Worm (Caenorhabditis elegans) whole organism, midembryonic: Measurements from ENCODE around the gene oac-30.

Source experiments
- T22C8.4 ChIP-seq: fragments of 200-800 bp; sonication (Bioruptor generic); IDR thresholded peaks from 2 replicates; pipeline ENCODE4 v1.3.6; 2022; ENCODE audit warnings: missing genetic modification characterization, missing compliant biosample characterization
- cog-1 ChIP-seq: sonication (generic microtip); optimal IDR thresholded peaks from 2 replicates; lab custom pipeline; 2016; ENCODE audit warnings: missing genetic modification characterization, missing compliant biosample characterization
- flt-1 ChIP-seq: fragments of 200-800 bp; sonication (Bioruptor generic); IDR thresholded peaks from 2 replicates; pipeline ENCODE4 v1.3.6; 2022; ENCODE audit warnings: missing genetic modification characterization, missing compliant biosample characterization
- klf-2 ChIP-seq: fragments of 200-800 bp; sonication (Bioruptor generic); conservative IDR thresholded peaks from 2 replicates; pipeline ENCODE4 v1.3.6; 2022; ENCODE audit warnings: missing genetic modification reagents, missing genetic modification characterization, missing compliant biosample characterization
- med-1 ChIP-seq: sonication (generic microtip); optimal IDR thresholded peaks from 2 replicates; lab custom pipeline; 2017; ENCODE audit warnings: missing genetic modification characterization, mild to moderate bottlenecking, missing compliant biosample characterization, antibody characterized with exemption, missing genetic modification reagents; ENCODE audit not compliant: insufficient read depth
- ref-1 ChIP-seq: fragments of 200-800 bp; sonication (Bioruptor generic); conservative IDR thresholded peaks from 2 replicates; pipeline ENCODE4 v1.3.6; 2022; ENCODE audit warnings: missing genetic modification reagents, missing genetic modification characterization, missing compliant biosample characterization
- tab-1 ChIP-seq: fragments of 200-800 bp; sonication (Bioruptor generic); IDR thresholded peaks from 2 replicates; pipeline ENCODE4 v1.3.6; 2022; ENCODE audit warnings: missing genetic modification characterization, missing compliant biosample characterization
- ztf-23 ChIP-seq: fragments of 200-800 bp; sonication (Bioruptor generic); IDR thresholded peaks from 2 replicates; pipeline ENCODE4 v1.3.6; 2022; ENCODE audit warnings: missing genetic modification reagents, missing genetic modification characterization, missing compliant biosample characterization
- ztf-29 ChIP-seq: fragments of 200-800 bp; sonication (Bioruptor generic); IDR thresholded peaks from 2 replicates; pipeline ENCODE4 v1.3.6; 2022; ENCODE audit warnings: missing genetic modification reagents, missing genetic modification characterization, missing compliant biosample characterization

The oac-30 gene

DNA sequence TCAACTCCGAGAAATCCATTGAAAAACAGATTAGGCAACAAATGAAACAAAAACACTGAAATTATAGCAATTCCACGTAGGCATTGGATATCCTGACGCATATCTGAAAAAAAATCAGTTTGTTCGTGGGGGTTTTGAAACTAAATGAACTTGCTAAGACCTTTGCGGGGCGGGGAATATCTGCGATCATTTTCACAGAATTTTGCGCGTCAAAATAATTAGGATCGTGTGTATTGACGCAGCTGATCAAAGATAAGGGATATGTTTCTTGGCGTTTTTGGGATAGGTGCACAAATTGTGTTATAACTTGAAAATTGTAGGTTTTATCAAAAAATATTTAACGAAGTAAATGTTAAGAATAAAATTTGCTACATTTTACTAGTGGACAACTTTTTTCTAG, at the start of gene oac-30:
Gene oac-30, minus strand, starts transcription at position 101 of the 400 bp plus-strand sequence.
- TF ChIP-seq med-1 (no peak), klf-2 (GFP tag; lab: Robert Waterston, UW) (no peak), cog-1 (tag; lab: Kevin White, UChicago) (no peak), tab-1 (GFP tag; lab: Robert Waterston, UW) (no peak), ztf-23 (GFP tag; lab: Robert Waterston, UW) (no peak), ztf-29 (no peak), flt-1 (GFP tag; lab: Robert Waterston, UW) (no peak)

DNA sequence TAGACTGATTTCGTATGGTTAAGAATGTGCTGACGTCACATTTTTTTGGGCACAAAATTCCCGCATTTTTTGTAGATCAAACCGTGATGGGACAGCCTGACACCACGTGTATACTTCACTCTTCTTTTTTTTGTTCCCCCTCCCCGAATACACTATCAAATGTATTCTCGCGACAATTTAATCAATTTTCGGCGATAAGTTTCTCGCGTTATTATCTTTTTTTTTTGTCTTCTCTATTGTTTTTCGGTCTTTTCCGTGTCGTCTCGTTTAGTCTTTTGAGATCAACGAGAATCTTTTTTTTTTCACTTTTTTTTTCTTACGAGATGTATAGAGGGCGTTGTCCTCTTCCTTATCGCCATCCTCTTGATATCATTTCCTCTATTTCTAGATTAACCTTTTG, 48.6 kb upstream of the oac-30 start:
- TF ChIP-seq ztf-23 (GFP tag; lab: Robert Waterston, UW): no peak
- no peak for TF ChIP-seq cog-1 (tag; lab: Kevin White, UChicago)
- TF ChIP-seq med-1: no peak
- TF ChIP-seq klf-2 (GFP tag; lab: Robert Waterston, UW): no peak
- TF ChIP-seq ref-1 (GFP tag; lab: Robert Waterston, UW): no peak
- no peak for TF ChIP-seq tab-1 (GFP tag; lab: Robert Waterston, UW)
- TF ChIP-seq flt-1 (GFP tag; lab: Robert Waterston, UW): no peak

DNA sequence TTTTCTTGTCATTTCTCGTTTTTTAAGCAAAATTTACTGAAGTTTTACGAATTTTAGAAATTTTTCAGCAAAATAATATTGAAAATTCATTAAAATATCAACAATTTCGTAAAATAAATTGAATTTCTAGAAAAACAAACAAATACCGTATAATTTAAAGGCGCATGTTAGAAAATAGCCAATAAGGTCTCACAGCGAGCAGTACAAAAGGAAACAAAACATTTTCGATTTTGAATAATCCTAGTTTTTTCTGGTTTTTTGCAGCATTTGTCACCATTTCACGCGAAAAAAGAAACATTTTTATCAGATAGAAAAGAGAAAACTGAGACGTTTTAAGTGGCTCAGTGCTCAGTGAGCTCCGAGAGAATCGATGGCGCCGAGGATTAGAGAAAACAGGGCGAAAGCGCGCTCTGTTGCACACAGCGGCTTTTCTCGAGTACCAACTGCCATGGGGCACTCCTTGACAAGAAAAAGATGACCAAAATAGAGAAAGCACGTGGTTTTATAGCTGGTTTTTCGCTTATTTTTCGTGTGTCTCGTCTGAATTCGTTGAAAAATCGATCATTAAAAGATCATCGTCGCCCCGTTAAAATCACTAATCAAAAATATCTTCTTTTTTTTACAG, 43.3 kb upstream of the oac-30 start, which contains the start of the genes alh-6 and fcho-1:
Gene alh-6, minus strand, starts transcription at position 242 of the 625 bp plus-strand sequence.
Gene fcho-1, plus strand, starts transcription at position 624 of the 625 bp plus-strand sequence.
- TF ChIP-seq ztf-23 (GFP tag; lab: Robert Waterston, UW) (no peak), tab-1 (GFP tag; lab: Robert Waterston, UW) (no peak), cog-1 (tag; lab: Kevin White, UChicago) (no peak)

DNA sequence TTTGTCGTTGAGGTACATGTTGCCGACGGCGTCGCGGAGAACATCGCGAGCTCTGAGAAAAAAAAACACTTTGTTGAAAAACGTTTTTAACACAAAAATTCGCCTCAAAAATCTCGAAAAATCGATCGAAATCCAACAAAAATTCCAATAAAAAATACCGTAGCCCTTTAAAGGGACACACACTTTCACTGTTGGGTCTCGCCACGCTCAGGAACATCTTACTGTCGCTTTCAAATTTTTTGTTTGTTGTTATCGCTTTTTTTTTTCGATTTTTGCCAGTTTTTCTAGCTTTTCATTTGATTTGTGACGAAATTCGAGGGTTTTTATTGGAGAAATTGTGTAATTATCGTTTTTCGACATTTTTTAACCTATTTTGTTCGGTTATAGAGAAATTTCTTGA, 39.9 kb upstream of the oac-30 start:
- TF ChIP-seq ztf-23 (GFP tag; lab: Robert Waterston, UW) (no peak), cog-1 (tag; lab: Kevin White, UChicago) (no peak), tab-1 (GFP tag; lab: Robert Waterston, UW) (no peak), flt-1 (GFP tag; lab: Robert Waterston, UW) (no peak), klf-2 (GFP tag; lab: Robert Waterston, UW) (no peak), ztf-29 (no peak), ref-1 (GFP tag; lab: Robert Waterston, UW) (no peak), med-1 (no peak), T22C8.4 (GFP tag; lab: Robert Waterston, UW) (no peak)

DNA sequence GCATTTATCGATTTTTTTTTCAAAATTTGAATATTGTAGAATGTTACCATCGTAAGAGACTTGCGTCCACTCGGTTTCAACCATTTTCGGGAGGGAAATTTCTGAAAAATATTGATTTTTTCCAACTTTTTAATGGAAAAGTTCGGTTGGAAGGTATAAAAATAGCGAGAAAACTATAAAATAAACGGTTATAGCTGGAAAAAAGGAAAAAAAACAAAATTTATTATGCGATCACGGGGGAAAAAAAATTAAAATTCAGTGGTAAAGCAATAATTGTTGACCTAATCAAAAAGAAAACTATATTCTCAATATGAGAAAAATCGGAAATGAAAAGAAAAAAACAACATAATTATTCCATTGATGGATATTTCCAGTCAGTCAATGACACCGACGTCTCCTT, 39.3 kb upstream of the oac-30 start, which contains the start of gene emc-2:
Gene emc-2, minus strand, starts transcription at position 101 of the 400 bp plus-strand sequence.
- TF ChIP-seq T22C8.4 (GFP tag; lab: Robert Waterston, UW) (0 out of 2 replicates have a peak, but pooled peaks have one; percentile 32), ref-1 (GFP tag; lab: Robert Waterston, UW) (no peak)

DNA sequence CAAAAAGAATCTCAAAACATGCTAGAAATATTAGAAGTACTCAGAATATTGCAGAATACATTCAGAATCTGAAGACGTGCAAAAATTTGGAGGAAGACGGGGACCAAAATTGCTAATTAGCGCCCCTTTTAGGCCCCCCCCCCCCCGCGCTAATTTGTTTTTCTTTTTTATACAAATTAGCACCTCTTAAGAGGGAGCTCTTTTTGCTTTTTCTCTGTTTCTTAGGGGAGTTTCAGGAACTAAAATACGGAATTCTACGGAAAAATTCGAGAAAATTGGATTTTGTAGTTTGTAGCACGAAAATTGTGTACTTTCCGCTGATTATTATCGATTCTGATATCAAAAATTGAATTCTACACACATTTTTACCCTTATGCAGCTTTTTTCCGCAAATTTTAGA, 34.9 kb upstream of the oac-30 start, which contains the start of gene glb-31:
Gene glb-31, minus strand, starts transcription at position 101 of the 400 bp plus-strand sequence.
- TF ChIP-seq ref-1 (GFP tag; lab: Robert Waterston, UW) (no peak), flt-1 (GFP tag; lab: Robert Waterston, UW) (no peak)

DNA sequence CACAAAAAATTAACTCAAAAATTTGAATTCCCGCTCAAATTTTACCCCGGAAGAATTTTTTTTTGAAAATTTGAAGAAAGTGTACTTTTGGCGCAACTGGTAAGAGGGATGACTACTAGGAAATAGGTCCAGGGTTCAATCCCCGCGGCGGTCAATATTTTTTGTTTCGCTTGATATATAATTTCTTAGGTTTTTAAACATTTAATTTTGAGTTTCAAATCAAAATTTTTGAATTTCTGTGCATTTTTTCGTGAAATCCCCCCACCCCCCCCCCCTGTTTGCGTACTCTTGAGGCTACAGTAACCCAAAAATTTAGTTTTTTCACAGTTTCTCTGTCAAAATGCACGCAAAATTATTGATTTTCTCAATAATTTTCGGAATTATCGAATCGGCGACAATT, 31.5 kb upstream of the oac-30 start, which contains the start of gene Y57G7A.1:
Gene Y57G7A.1, plus strand, starts transcription at position 301 of the 400 bp plus-strand sequence.
- TF ChIP-seq T22C8.4 (GFP tag; lab: Robert Waterston, UW) (no peak), tab-1 (GFP tag; lab: Robert Waterston, UW) (no peak), med-1 (no peak), ztf-29 (no peak), flt-1 (GFP tag; lab: Robert Waterston, UW) (no peak), klf-2 (GFP tag; lab: Robert Waterston, UW) (no peak), ref-1 (GFP tag; lab: Robert Waterston, UW) (no peak), ztf-23 (GFP tag; lab: Robert Waterston, UW) (no peak), cog-1 (tag; lab: Kevin White, UChicago) (no peak)

DNA sequence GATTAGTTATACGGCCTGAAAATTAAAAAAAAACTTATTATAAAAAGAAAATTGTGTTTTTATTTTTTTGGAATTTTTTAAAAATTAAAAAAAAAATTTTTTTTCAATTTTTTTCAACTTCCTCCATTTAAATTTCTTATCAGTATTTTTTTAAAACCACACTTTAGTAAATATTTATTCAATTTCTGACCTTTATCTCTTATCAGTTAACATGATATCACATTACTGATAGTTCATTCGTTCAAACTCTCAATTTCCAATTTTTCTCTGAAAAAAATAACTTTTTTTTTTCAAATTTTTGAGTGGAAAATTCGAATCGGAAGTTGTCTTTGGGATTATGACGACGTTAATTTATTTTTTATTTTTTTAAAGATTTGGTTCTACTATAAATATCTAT, 31.0 kb upstream of the oac-30 start:
- TF ChIP-seq T22C8.4 (GFP tag; lab: Robert Waterston, UW): no peak
- TF ChIP-seq ztf-29: no peak
- TF ChIP-seq ref-1 (GFP tag; lab: Robert Waterston, UW): no peak
- no peak for TF ChIP-seq ztf-23 (GFP tag; lab: Robert Waterston, UW)
- TF ChIP-seq klf-2 (GFP tag; lab: Robert Waterston, UW): no peak
- no peak for TF ChIP-seq tab-1 (GFP tag; lab: Robert Waterston, UW)
- TF ChIP-seq cog-1 (tag; lab: Kevin White, UChicago): no peak
- TF ChIP-seq flt-1 (GFP tag; lab: Robert Waterston, UW): no peak
- TF ChIP-seq med-1: no peak

DNA sequence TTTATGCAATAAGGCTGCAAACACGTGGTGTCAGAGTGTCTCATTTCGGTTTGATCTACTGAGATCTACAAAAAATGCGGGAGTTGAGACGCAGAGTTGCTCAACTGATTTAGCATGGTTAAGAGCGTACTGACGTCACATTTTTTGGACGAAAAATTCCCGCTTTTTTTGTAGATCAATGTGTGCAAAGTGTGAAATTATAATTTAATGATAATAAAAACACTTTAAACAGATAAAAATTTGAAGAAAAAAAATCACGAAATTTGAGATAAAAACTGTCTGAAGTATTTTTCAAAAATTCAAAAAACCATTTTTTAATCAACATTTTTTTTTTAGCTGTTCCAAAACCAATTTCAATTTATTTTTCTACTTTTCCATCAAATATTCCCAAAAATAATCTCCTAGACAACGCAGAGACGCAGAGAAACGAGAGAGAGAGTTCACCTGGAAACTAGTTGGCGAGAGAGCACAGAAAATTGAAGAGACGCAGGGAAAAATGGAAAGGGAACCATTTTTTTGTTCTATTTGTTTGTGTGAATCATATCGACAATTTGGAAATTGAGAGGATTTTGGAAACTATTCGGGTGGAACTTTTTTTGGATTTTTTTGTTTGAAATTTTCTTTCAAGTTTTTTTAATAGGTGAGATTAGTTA, 30.5 kb upstream of the oac-30 start:
- TF ChIP-seq klf-2 (GFP tag; lab: Robert Waterston, UW) (no peak), tab-1 (GFP tag; lab: Robert Waterston, UW) (no peak), ztf-29 (no peak), flt-1 (GFP tag; lab: Robert Waterston, UW) (no peak), T22C8.4 (GFP tag; lab: Robert Waterston, UW) (no peak), cog-1 (tag; lab: Kevin White, UChicago) (no peak), med-1 (no peak), ref-1 (GFP tag; lab: Robert Waterston, UW) (no peak), ztf-23 (GFP tag; lab: Robert Waterston, UW) (no peak)

DNA sequence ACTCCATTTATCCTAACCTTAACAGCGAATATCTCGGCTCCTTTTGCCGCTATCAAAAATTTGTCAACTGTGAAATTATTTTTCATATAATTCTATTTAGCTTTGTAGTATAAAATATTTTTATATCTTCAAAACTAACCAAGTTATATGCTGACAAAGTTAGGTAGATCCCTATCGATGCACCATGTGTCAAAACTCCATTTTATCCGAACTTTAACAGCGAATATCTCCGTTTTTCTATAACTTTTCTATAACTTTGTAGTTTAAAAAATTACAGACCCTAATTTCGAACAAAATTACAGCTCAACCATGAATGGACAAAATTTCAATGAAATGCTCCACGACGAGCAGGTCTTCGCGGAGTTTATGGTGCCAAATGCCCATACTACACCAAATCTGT, 29.1 kb upstream of the oac-30 start, which contains the start of gene Y57G7A.2:
Gene Y57G7A.2, plus strand, starts transcription at position 301 of the 400 bp plus-strand sequence.
- TF ChIP-seq ztf-29: no peak
- no peak for TF ChIP-seq ref-1 (GFP tag; lab: Robert Waterston, UW)
- TF ChIP-seq T22C8.4 (GFP tag; lab: Robert Waterston, UW): no peak
- no peak for TF ChIP-seq med-1
- no peak for TF ChIP-seq klf-2 (GFP tag; lab: Robert Waterston, UW)
- no peak for TF ChIP-seq cog-1 (tag; lab: Kevin White, UChicago)
- no peak for TF ChIP-seq tab-1 (GFP tag; lab: Robert Waterston, UW)
- TF ChIP-seq flt-1 (GFP tag; lab: Robert Waterston, UW): no peak
- no peak for TF ChIP-seq ztf-23 (GFP tag; lab: Robert Waterston, UW)
